Fruit fly (Drosophila melanogaster) whole organism, embryonic: ENCODE data around the gene Pex1.

Experiments used
- Ada2b ChIP-seq: fragments of 200-800 bp; sonication (Bioruptor generic); IDR thresholded peaks from 2 replicates; pipeline ENCODE4 v1.3.6; 2022; ENCODE audit warnings: missing biosample characterization, missing genetic modification characterization
- CG10147 ChIP-seq: fragments of 200-800 bp; sonication (Bioruptor generic); optimal IDR thresholded peaks from 2 replicates; lab custom pipeline; 2019; ENCODE audit warnings: missing biosample characterization, mild to moderate bottlenecking, missing genetic modification characterization, moderate library complexity
- CG10565 ChIP-seq: fragments of 200-800 bp; sonication (Bioruptor generic); optimal IDR thresholded peaks from 3 replicates; lab custom pipeline; 2016; ENCODE audit warnings: missing biosample characterization, mild to moderate bottlenecking, missing genetic modification characterization
- CG1602 ChIP-seq: fragments of 200-800 bp; sonication (Bioruptor generic); optimal IDR thresholded peaks from 3 replicates; lab custom pipeline; 2016; ENCODE audit warnings: missing biosample characterization, missing genetic modification characterization
- CG17359 ChIP-seq: fragments of 200-800 bp; sonication (Bioruptor generic); optimal IDR thresholded peaks from 3 replicates; lab custom pipeline; 2018; ENCODE audit warnings: missing biosample characterization, mild to moderate bottlenecking, missing genetic modification characterization, moderate library complexity
- CG17912 ChIP-seq: fragments of 200-800 bp; sonication (Bioruptor generic); optimal IDR thresholded peaks from 2 replicates; lab custom pipeline; 2018; ENCODE audit warnings: missing biosample characterization, mild to moderate bottlenecking, missing genetic modification characterization
- CG30403 ChIP-seq: fragments of 200-800 bp; sonication (Bioruptor generic); optimal IDR thresholded peaks from 3 replicates; lab custom pipeline; 2016; ENCODE audit warnings: missing biosample characterization, missing genetic modification characterization
- CG31441 ChIP-seq: fragments of 200-800 bp; sonication (Bioruptor generic); IDR thresholded peaks from 2 replicates; pipeline ENCODE4 v1.3.6; 2022; ENCODE audit warnings: missing biosample characterization, missing genetic modification characterization
- CG6765 ChIP-seq: fragments of 200-800 bp; sonication (Bioruptor generic); optimal IDR thresholded peaks from 3 replicates; lab custom pipeline; 2017; ENCODE audit warnings: missing biosample characterization, mild to moderate bottlenecking, missing genetic modification characterization
- CG6854 ChIP-seq: fragments of 200-800 bp; sonication (Bioruptor generic); optimal IDR thresholded peaks from 3 replicates; lab custom pipeline; 2017; ENCODE audit warnings: missing biosample characterization, mild to moderate bottlenecking, missing genetic modification characterization
- CG7745 ChIP-seq: fragments of 200-800 bp; sonication (Bioruptor generic); optimal IDR thresholded peaks from 2 replicates; lab custom pipeline; 2018; ENCODE audit warnings: missing biosample characterization, mild to moderate bottlenecking, missing genetic modification characterization, moderate library complexity
- CG7786 ChIP-seq: fragments of 200-800 bp; sonication (Bioruptor generic); optimal IDR thresholded peaks from 2 replicates; lab custom pipeline; 2016; ENCODE audit warnings: missing biosample characterization, missing genetic modification characterization
- CG8281 ChIP-seq: fragments of 200-800 bp; sonication (Bioruptor generic); optimal IDR thresholded peaks from 2 replicates; lab custom pipeline; 2018; ENCODE audit warnings: missing biosample characterization, mild to moderate bottlenecking, missing genetic modification characterization, moderate library complexity
- CG8478 ChIP-seq: fragments of >200 bp; optimal IDR thresholded peaks from 2 replicates; lab custom pipeline; 2018
- CoRest ChIP-seq: fragments of 200-800 bp; sonication (Bioruptor generic); optimal IDR thresholded peaks from 3 replicates; lab custom pipeline; 2018; ENCODE audit warnings: missing biosample characterization, mild to moderate bottlenecking, missing genetic modification characterization, moderate library complexity
- D19A ChIP-seq: fragments of 200-800 bp; optimal IDR thresholded peaks from 3 replicates; lab custom pipeline; 2019; ENCODE audit warnings: missing biosample characterization, mild to moderate bottlenecking, missing genetic modification characterization, moderate library complexity
- Deaf1 ChIP-seq: fragments of 200-800 bp; optimal IDR thresholded peaks from 3 replicates; lab custom pipeline; 2019; ENCODE audit warnings: missing biosample characterization, mild to moderate bottlenecking, missing genetic modification characterization, moderate library complexity
- HLH4C ChIP-seq: fragments of 200-800 bp; sonication (Bioruptor generic); IDR thresholded peaks from 3 replicates; pipeline ENCODE4 v1.3.6; 2022; ENCODE audit warnings: missing biosample characterization, missing genetic modification characterization; ENCODE audit not compliant: partially characterized antibody
- HmgD ChIP-seq: fragments of 200-800 bp; sonication (Bioruptor generic); optimal IDR thresholded peaks from 3 replicates; lab custom pipeline; 2016; ENCODE audit warnings: missing biosample characterization, missing genetic modification characterization
- Hr51 ChIP-seq, 2 experiments: fragments of 200-800 bp; sonication (Bioruptor generic); optimal IDR thresholded peaks; 2 replicates in 1 of 2; 3 replicates in 1 of 2; lab custom pipeline; 2016 to 2018; ENCODE audit warnings: missing biosample characterization in 2 of 2, missing genetic modification characterization in 2 of 2, mild to moderate bottlenecking in 1 of 2, moderate library complexity in 1 of 2
- Hr78 ChIP-seq, 2 experiments: fragments of 200-800 bp in 1 of 2; fragments of >200 bp in 1 of 2; sonication (Bioruptor generic) in 1 of 2; optimal IDR thresholded peaks; 2 replicates each; lab custom pipeline; 2017 to 2019; ENCODE audit warnings: missing biosample characterization in 2 of 2, missing genetic modification characterization in 2 of 2, mild to moderate bottlenecking in 1 of 2, moderate library complexity in 1 of 2
- Max ChIP-seq: fragments of 200-800 bp; sonication (Bioruptor generic); optimal IDR thresholded peaks from 2 replicates; lab custom pipeline; 2016; ENCODE audit warnings: missing biosample characterization, mild to moderate bottlenecking, missing genetic modification characterization
- Neu2 ChIP-seq: fragments of 200-800 bp; sonication (Bioruptor generic); optimal IDR thresholded peaks from 3 replicates; lab custom pipeline; 2016; ENCODE audit warnings: missing biosample characterization, missing genetic modification characterization, borderline replicate concordance
- PHDP ChIP-seq: fragments of 200-800 bp; sonication (Bioruptor generic); optimal IDR thresholded peaks from 3 replicates; lab custom pipeline; 2018; ENCODE audit warnings: missing biosample characterization, mild to moderate bottlenecking, missing genetic modification characterization, moderate library complexity
- Sox100B ChIP-seq: fragments of 200-800 bp; sonication (Bioruptor generic); optimal IDR thresholded peaks from 3 replicates; lab custom pipeline; 2018; ENCODE audit warnings: missing biosample characterization, mild to moderate bottlenecking, missing genetic modification characterization
- Sry-δ ChIP-seq: fragments of 200-800 bp; sonication (Bioruptor generic); optimal IDR thresholded peaks from 2 replicates; lab custom pipeline; 2016; ENCODE audit warnings: missing biosample characterization, missing genetic modification characterization
- bsh ChIP-seq, 2 experiments: fragments of 200-800 bp; sonication (Bioruptor generic); optimal IDR thresholded peaks; 2 replicates each; lab custom pipeline; 2017 to 2018; ENCODE audit warnings: mild to moderate bottlenecking in 2 of 2, missing biosample characterization in 2 of 2, missing genetic modification characterization in 2 of 2, moderate library complexity in 1 of 2
- chinmo ChIP-seq: fragments of 200-800 bp; sonication (Bioruptor generic); IDR thresholded peaks from 4 replicates; pipeline ENCODE4 v1.3.6; 2022; ENCODE audit warnings: missing biosample characterization, missing genetic modification characterization; ENCODE audit not compliant: partially characterized antibody
- ci ChIP-seq: fragments of 200-800 bp; sonication (Bioruptor generic); IDR thresholded peaks from 3 replicates; pipeline ENCODE4 v1.3.6; 2022; ENCODE audit warnings: missing biosample characterization, missing genetic modification characterization
- en ChIP-seq: fragments of 200-800 bp; sonication (Bioruptor generic); optimal IDR thresholded peaks from 2 replicates; lab custom pipeline; 2016; ENCODE audit warnings: missing biosample characterization, missing genetic modification characterization
- fd102C ChIP-seq: fragments of 200-800 bp; sonication (Bioruptor generic); optimal IDR thresholded peaks from 2 replicates; lab custom pipeline; 2018; ENCODE audit warnings: missing biosample characterization, mild to moderate bottlenecking, missing genetic modification characterization, moderate library complexity
- fd96Cb ChIP-seq: fragments of 200-800 bp; sonication (Bioruptor generic); optimal IDR thresholded peaks from 2 replicates; lab custom pipeline; 2018; ENCODE audit warnings: missing biosample characterization, mild to moderate bottlenecking, missing genetic modification characterization, moderate library complexity
- gcm ChIP-seq: fragments of 200-800 bp; sonication (Bioruptor generic); optimal IDR thresholded peaks from 2 replicates; lab custom pipeline; 2019; ENCODE audit warnings: missing biosample characterization, mild to moderate bottlenecking, missing genetic modification characterization, moderate library complexity
- inv ChIP-seq: fragments of 200-800 bp; sonication (Bioruptor generic); IDR thresholded peaks from 2 replicates; pipeline ENCODE4 v1.3.6; 2022; ENCODE audit warnings: missing biosample characterization, missing genetic modification characterization; ENCODE audit not compliant: partially characterized antibody
- luna ChIP-seq: fragments of 200-800 bp; sonication (Bioruptor generic); optimal IDR thresholded peaks from 2 replicates; lab custom pipeline; 2016; ENCODE audit warnings: missing biosample characterization, missing genetic modification characterization
- nerfin-2 ChIP-seq: fragments of 200-800 bp; sonication (Bioruptor generic); IDR thresholded peaks from 2 replicates; pipeline ENCODE4 v1.3.6; 2022; ENCODE audit warnings: missing biosample characterization, missing genetic modification characterization; ENCODE audit not compliant: partially characterized antibody
- p53 ChIP-seq: fragments of 200-800 bp; sonication (Bioruptor generic); optimal IDR thresholded peaks from 2 replicates; lab custom pipeline; 2016; ENCODE audit warnings: missing biosample characterization, missing genetic modification characterization
- pros ChIP-seq: fragments of 200-800 bp; sonication (Bioruptor generic); optimal IDR thresholded peaks from 3 replicates; lab custom pipeline; 2019; ENCODE audit warnings: missing biosample characterization, mild to moderate bottlenecking, missing genetic modification characterization, moderate library complexity
- pum ChIP-seq: fragments of 200-800 bp; sonication (Bioruptor generic); optimal IDR thresholded peaks from 2 replicates; lab custom pipeline; 2016; ENCODE audit warnings: missing biosample characterization, missing genetic modification characterization
- rib ChIP-seq: fragments of 200-800 bp; sonication (Bioruptor generic); IDR thresholded peaks from 2 replicates; pipeline ENCODE4 v1.3.6; 2022; ENCODE audit warnings: missing biosample characterization, missing genetic modification characterization
- schlank ChIP-seq: fragments of 200-800 bp; sonication (Bioruptor generic); optimal IDR thresholded peaks from 2 replicates; lab custom pipeline; 2018; ENCODE audit warnings: missing biosample characterization, mild to moderate bottlenecking, missing genetic modification characterization
- tgo ChIP-seq: fragments of 200-800 bp; sonication (Bioruptor generic); IDR thresholded peaks from 3 replicates; pipeline ENCODE4 v1.3.6; 2022; ENCODE audit warnings: missing biosample characterization, missing genetic modification characterization
- wdn ChIP-seq: fragments of 200-800 bp; sonication (Bioruptor generic); IDR thresholded peaks from 2 replicates; pipeline ENCODE4 v1.3.6; 2022; ENCODE audit warnings: missing biosample characterization, missing genetic modification characterization
- zf30C ChIP-seq: fragments of 200-800 bp; sonication (Bioruptor generic); optimal IDR thresholded peaks from 3 replicates; lab custom pipeline; 2018; ENCODE audit warnings: missing biosample characterization, mild to moderate bottlenecking, missing genetic modification characterization
- zfh2 ChIP-seq: fragments of 200-800 bp; sonication (Bioruptor generic); optimal IDR thresholded peaks from 2 replicates; lab custom pipeline; 2016; ENCODE audit warnings: missing biosample characterization, missing genetic modification characterization

The Pex1 gene

dm6 chr3L:14037655-14038644 lies 33.7 kb upstream of the Pex1 start (continued):
- TF ChIP-seq HmgD (GFP tag; lab: Kevin White, UChicago), result no peak
- TF ChIP-seq pum (GFP tag; lab: Kevin White, UChicago), result no peak
- TF ChIP-seq CG10565, result no peak
- TF ChIP-seq CG17912, result peak; percentile 20

DNA sequence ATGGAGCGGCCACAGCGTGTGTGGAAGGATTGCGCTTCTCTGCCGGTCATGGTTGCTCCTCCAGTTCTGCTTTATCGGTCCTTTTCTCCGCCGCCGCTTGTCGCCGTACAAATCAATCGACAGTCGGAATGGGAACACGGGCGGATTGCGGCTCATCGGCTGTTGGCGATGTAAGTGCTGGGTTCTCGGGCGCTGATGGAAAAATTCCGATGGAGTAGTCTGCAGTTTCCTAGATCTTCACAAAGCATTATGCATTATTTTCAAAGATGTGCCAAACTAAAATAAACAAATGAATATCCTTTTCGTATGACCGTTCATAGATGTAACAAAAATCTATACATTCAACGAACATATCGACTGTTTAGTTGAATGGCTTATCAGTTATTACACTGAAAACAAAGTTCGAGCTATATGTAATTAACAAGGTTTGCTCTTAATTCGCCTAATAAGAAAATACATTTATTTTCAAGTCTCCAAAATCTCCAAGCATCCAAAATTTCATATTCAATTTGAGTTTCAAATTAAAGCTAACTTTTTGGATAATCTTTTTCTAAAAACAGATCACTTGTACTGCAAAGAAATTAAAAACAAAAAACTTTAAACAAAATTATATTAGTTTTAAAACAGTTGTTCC lies 22.0 kb upstream of the Pex1 start, which contains the start of gene Neurl4:
Gene Neurl4, minus strand, starts transcription at position 273 of the 634 bp plus-strand sequence.
- TF ChIP-seq PHDP (tag; lab: Kevin White, UChicago) (no peak), ci (GFP tag; lab: Robert Waterston, UW) (peak; percentile 91), zfh2 (GFP tag; lab: Kevin White, UChicago) (peak; percentile 29), CG17359 (peak; percentile 78), CG7786 (GFP tag; lab: Kevin White, UChicago) (peak; percentile 73), luna (GFP tag; lab: Kevin White, UChicago) (no peak), schlank (tag; lab: Kevin White, UChicago) (no peak), chinmo (GFP tag; lab: Robert Waterston, UW) (0 out of 4 replicates have a peak, but pooled peaks have one; percentile 18), CG10147 (GFP tag; lab: Kevin White, UChicago) (no peak), CoRest (tag; lab: Kevin White, UChicago) (peak; percentile 82), HLH4C (GFP tag; lab: Robert Waterston, UW) (no peak), CG7745 (no peak), fd96Cb (peak; percentile 47), Deaf1 (tag; lab: Kevin White, UChicago) (no peak), inv (GFP tag; lab: Robert Waterston, UW) (no peak), pros (GFP tag; lab: Kevin White, UChicago) (no peak), Sry-δ (GFP tag; lab: Kevin White, UChicago) (peak; percentile 46), CG30403 (GFP tag; lab: Kevin White, UChicago) (peak; percentile 61), tgo (GFP tag; lab: Robert Waterston, UW) (peak; percentile 60; the same call in 2 of the 3 replicates), CG6765 (peak; percentile 67), Max (no peak), rib (no peak), Neu2 (GFP tag; lab: Kevin White, UChicago) (no peak), wdn (GFP tag; lab: Robert Waterston, UW) (peak; percentile 25; the same call in 1 of the 2 replicates), Sox100B (no peak), CG1602 (GFP tag; lab: Kevin White, UChicago) (peak; percentile 68), gcm (no peak), bsh (GFP tag; optimal IDR thresholded peaks at IDR 0.05; lab: Kevin White, UChicago) (peak in 1 of 2 experiments; percentile 83), Hr51 (GFP tag; optimal IDR thresholded peaks at IDR 0.05; lab: Kevin White, UChicago) (peak in 1 of 2 experiments; percentile 13), CG6854 (GFP tag; lab: Kevin White, UChicago) (no peak), en (GFP tag; lab: Kevin White, UChicago) (peak; percentile 2), CG8478 (no peak), fd102C (GFP tag; lab: Kevin White, UChicago) (no peak), nerfin-2 (no peak), CG31441 (GFP tag; lab: Robert Waterston, UW) (peak; percentile 90), p53 (GFP tag; lab: Kevin White, UChicago) (no peak), zf30C (peak; percentile 95), Ada2b (GFP tag; lab: Robert Waterston, UW) (peak; percentile 61), Hr78 (GFP tag; optimal IDR thresholded peaks at IDR 0.05; lab: Kevin White, UChicago) (no peak), D19A (no peak), CG8281 (tag; lab: Kevin White, UChicago) (peak; percentile 25)
